Fruit fly (Drosophila melanogaster) whole organism, embryonic: ENCODE results near the gene CG14331.

ENCODE experiments used
- Bdp1 ChIP-seq: fragments of 200-800 bp; sonication (Bioruptor generic); optimal IDR thresholded peaks from 3 replicates; lab custom pipeline; 2016; ENCODE audit warnings: missing biosample characterization, missing genetic modification characterization
- Blimp-1 ChIP-seq: fragments of 200-800 bp; sonication (Bioruptor generic); optimal IDR thresholded peaks from 3 replicates; lab custom pipeline; 2018; ENCODE audit warnings: missing biosample characterization, missing genetic modification characterization, mild to moderate bottlenecking, moderate library complexity, missing genetic modification reagents
- BtbVII ChIP-seq: fragments of 200-800 bp; sonication (Bioruptor generic); optimal IDR thresholded peaks from 3 replicates; lab custom pipeline; 2017; ENCODE audit warnings: missing biosample characterization, mild to moderate bottlenecking, missing genetic modification characterization
- CG10147 ChIP-seq: fragments of 200-800 bp; sonication (Bioruptor generic); optimal IDR thresholded peaks from 2 replicates; lab custom pipeline; 2019; ENCODE audit warnings: missing biosample characterization, mild to moderate bottlenecking, missing genetic modification characterization, moderate library complexity
- CG10321 ChIP-seq: fragments of 200-800 bp; sonication (Bioruptor generic); IDR thresholded peaks from 2 replicates; pipeline ENCODE4 v1.3.6; 2022; ENCODE audit warnings: missing biosample characterization, missing genetic modification characterization
- CG11247 ChIP-seq: fragments of 200-800 bp; sonication (Bioruptor generic); IDR thresholded peaks from 2 replicates; pipeline ENCODE4 v1.3.6; 2022; ENCODE audit warnings: missing biosample characterization, missing genetic modification characterization
- CG11723 ChIP-seq: fragments of 200-800 bp; sonication (Bioruptor generic); optimal IDR thresholded peaks from 2 replicates; lab custom pipeline; 2017; ENCODE audit warnings: missing biosample characterization, mild to moderate bottlenecking, missing genetic modification characterization
- CG14014 ChIP-seq: fragments of 200-800 bp; sonication (Bioruptor generic); IDR thresholded peaks from 2 replicates; pipeline ENCODE4 v1.3.6; 2022; ENCODE audit warnings: missing biosample characterization, missing genetic modification characterization
- CG14441 ChIP-seq: fragments of 200-800 bp; sonication (Bioruptor generic); IDR thresholded peaks from 2 replicates; pipeline ENCODE4 v1.3.6; 2022; ENCODE audit warnings: missing biosample characterization, missing genetic modification characterization
- CG1603 ChIP-seq: fragments of 200-800 bp; sonication (Bioruptor generic); optimal IDR thresholded peaks from 2 replicates; lab custom pipeline; 2019; ENCODE audit warnings: missing biosample characterization, mild to moderate bottlenecking, missing genetic modification characterization, moderate library complexity
- CG16779 ChIP-seq: fragments of 200-800 bp; sonication (Bioruptor generic); IDR thresholded peaks from 2 replicates; pipeline ENCODE4 v1.3.6; 2022; ENCODE audit warnings: missing biosample characterization, missing genetic modification characterization
- CG16815 ChIP-seq: fragments of 200-800 bp; sonication (Bioruptor generic); optimal IDR thresholded peaks from 3 replicates; lab custom pipeline; 2017; ENCODE audit warnings: missing biosample characterization, mild to moderate bottlenecking, missing genetic modification characterization
- CG17361 ChIP-seq: fragments of 200-800 bp; sonication (Bioruptor generic); IDR thresholded peaks from 3 replicates; pipeline ENCODE4 v1.3.6; 2022; ENCODE audit warnings: missing biosample characterization, missing genetic modification characterization
- CG2199 ChIP-seq: fragments of 200-800 bp; sonication (Bioruptor generic); IDR thresholded peaks from 3 replicates; pipeline ENCODE4 v1.3.6; 2022; ENCODE audit warnings: missing biosample characterization, missing genetic modification characterization
- CG3726 ChIP-seq: fragments of 200-800 bp; sonication (Bioruptor generic); IDR thresholded peaks from 3 replicates; pipeline ENCODE4, ENCODE4 v1.3.6; 2022; ENCODE audit warnings: missing biosample characterization, missing genetic modification characterization
- CG6813 ChIP-seq: fragments of 200-800 bp; sonication (Bioruptor generic); optimal IDR thresholded peaks from 2 replicates; lab custom pipeline; 2017; ENCODE audit warnings: missing biosample characterization, missing genetic modification characterization, mild to moderate bottlenecking, moderate library complexity, missing genetic modification reagents
- CG7271 ChIP-seq: fragments of 200-800 bp; sonication (Bioruptor generic); optimal IDR thresholded peaks from 2 replicates; lab custom pipeline; 2018; ENCODE audit warnings: missing biosample characterization, mild to moderate bottlenecking, missing genetic modification characterization, moderate library complexity
- CG8359 ChIP-seq: fragments of 200-800 bp; sonication (Bioruptor generic); optimal IDR thresholded peaks from 2 replicates; lab custom pipeline; 2017; ENCODE audit warnings: missing biosample characterization, mild to moderate bottlenecking, missing genetic modification characterization, borderline replicate concordance
- Dbx ChIP-seq: fragments of 200-800 bp; sonication (Bioruptor generic); IDR thresholded peaks from 3 replicates; pipeline ENCODE4 v1.3.6; 2022; ENCODE audit warnings: missing biosample characterization, missing genetic modification characterization
- Dfd ChIP-seq, 2 experiments: fragments of >200 bp; optimal IDR thresholded peaks; 2 replicates each; lab custom pipeline; 2017; ENCODE audit warnings: missing biosample characterization in 2 of 2, missing genetic modification characterization in 2 of 2
- E2f1 ChIP-seq: fragments of 200-800 bp; sonication (Bioruptor generic); IDR thresholded peaks from 2 replicates; pipeline ENCODE4 v1.3.6; 2022; ENCODE audit warnings: missing biosample characterization, missing genetic modification characterization
- HLH54F ChIP-seq: fragments of 200-800 bp; sonication (Bioruptor generic); optimal IDR thresholded peaks from 3 replicates; lab custom pipeline; 2016; ENCODE audit warnings: missing biosample characterization, missing genetic modification characterization
- HmgD ChIP-seq: fragments of 200-800 bp; sonication (Bioruptor generic); optimal IDR thresholded peaks from 3 replicates; lab custom pipeline; 2016; ENCODE audit warnings: missing biosample characterization, missing genetic modification characterization
- Hr51 ChIP-seq, 2 experiments: fragments of 200-800 bp; sonication (Bioruptor generic); optimal IDR thresholded peaks; 2 replicates in 1 of 2; 3 replicates in 1 of 2; lab custom pipeline; 2016 to 2018; ENCODE audit warnings: missing biosample characterization in 2 of 2, missing genetic modification characterization in 2 of 2, mild to moderate bottlenecking in 1 of 2, moderate library complexity in 1 of 2
- Hsf ChIP-seq: fragments of 200-800 bp; sonication (Bioruptor generic); optimal IDR thresholded peaks from 3 replicates; lab custom pipeline; 2016; ENCODE audit warnings: missing biosample characterization, missing genetic modification characterization
- Optix ChIP-seq: fragments of 200-800 bp; sonication (Bioruptor generic); IDR thresholded peaks from 3 replicates; pipeline ENCODE4 v1.3.6; 2022; ENCODE audit warnings: missing biosample characterization, missing genetic modification characterization
- Scr ChIP-seq: fragments of 200-800 bp; sonication (Bioruptor generic); IDR thresholded peaks from 2 replicates; pipeline ENCODE4 v1.3.6; 2022; ENCODE audit warnings: missing biosample characterization, missing genetic modification characterization; ENCODE audit not compliant: partially characterized antibody
- Vsx1 ChIP-seq: fragments of 200-800 bp; sonication (Bioruptor generic); optimal IDR thresholded peaks from 2 replicates; lab custom pipeline; 2017; ENCODE audit warnings: missing biosample characterization, mild to moderate bottlenecking, missing genetic modification characterization, missing genetic modification reagents
- abd-A ChIP-seq: fragments of 200-800 bp; sonication (Bioruptor generic); optimal IDR thresholded peaks from 3 replicates; lab custom pipeline; 2019; ENCODE audit warnings: missing biosample characterization, mild to moderate bottlenecking, missing genetic modification characterization, moderate library complexity
- ash1 ChIP-seq: fragments of 200-800 bp; sonication (Bioruptor generic); optimal IDR thresholded peaks from 2 replicates; lab custom pipeline; 2018; ENCODE audit warnings: missing biosample characterization, mild to moderate bottlenecking, missing genetic modification characterization
- bab2 ChIP-seq: fragments of 200-800 bp; sonication (Bioruptor generic); optimal IDR thresholded peaks from 2 replicates; lab custom pipeline; 2016; ENCODE audit warnings: missing biosample characterization, missing genetic modification characterization
- bbx ChIP-seq: fragments of 200-800 bp; sonication (Bioruptor generic); IDR thresholded peaks from 2 replicates; pipeline ENCODE4 v1.3.6; 2022; ENCODE audit warnings: missing biosample characterization, missing genetic modification characterization; ENCODE audit not compliant: partially characterized antibody
- bowl ChIP-seq: fragments of 200-800 bp; sonication (Bioruptor generic); IDR thresholded peaks from 2 replicates; pipeline ENCODE4 v1.3.6; 2022; ENCODE audit warnings: missing biosample characterization, missing genetic modification characterization
- cg ChIP-seq: fragments of 200-800 bp; sonication (Bioruptor generic); optimal IDR thresholded peaks from 3 replicates; lab custom pipeline; 2019; ENCODE audit warnings: missing biosample characterization, mild to moderate bottlenecking, missing genetic modification characterization, moderate library complexity
- da ChIP-seq: fragments of 200-800 bp; sonication (Bioruptor generic); optimal IDR thresholded peaks from 2 replicates; lab custom pipeline; 2016; ENCODE audit warnings: missing biosample characterization, missing genetic modification characterization
- esg ChIP-seq: fragments of 200-800 bp; sonication (Bioruptor generic); conservative IDR thresholded peaks from 2 replicates; pipeline ENCODE4 v1.3.6; 2022; ENCODE audit warnings: missing biosample characterization, missing genetic modification characterization
- ftz-f1 ChIP-seq: fragments of 200-800 bp; sonication (Bioruptor generic); optimal IDR thresholded peaks from 2 replicates; lab custom pipeline; 2016; ENCODE audit warnings: missing biosample characterization, missing genetic modification characterization
- gem ChIP-seq: fragments of 200-800 bp; sonication (Bioruptor generic); optimal IDR thresholded peaks from 2 replicates; lab custom pipeline; 2019; ENCODE audit warnings: missing biosample characterization, mild to moderate bottlenecking, missing genetic modification characterization, moderate library complexity
- gsb ChIP-seq: fragments of 200-800 bp; sonication (Bioruptor generic); IDR thresholded peaks from 2 replicates; pipeline ENCODE4 v1.3.6; 2022; ENCODE audit warnings: missing biosample characterization, missing genetic modification characterization
- lab ChIP-seq: fragments of 200-800 bp; sonication (Bioruptor generic); optimal IDR thresholded peaks from 3 replicates; lab custom pipeline; 2017; ENCODE audit warnings: missing biosample characterization, missing genetic modification characterization, mild to moderate bottlenecking, moderate library complexity, missing genetic modification reagents
- lola ChIP-seq, 3 experiments: fragments of >200 bp in 2 of 3; fragments of 200-800 bp in 1 of 3; sonication (Bioruptor generic) in 1 of 3; optimal IDR thresholded peaks; 2 replicates each; lab custom pipeline; 2017 to 2019; ENCODE audit warnings: missing biosample characterization in 3 of 3, missing genetic modification characterization in 3 of 3, mild to moderate bottlenecking in 1 of 3, moderate library complexity in 1 of 3
- pan ChIP-seq, 4 experiments: fragments of >200 bp in 3 of 4; fragments of 200-800 bp in 1 of 4; sonication (Bioruptor generic) in 1 of 4; optimal IDR thresholded peaks in 3 of 4; IDR thresholded peaks in 1 of 4; 2 replicates each; pipeline versions ENCODE4 v1.3.6 to Lab custom; 2017 to 2022; ENCODE audit warnings: missing biosample characterization in 2 of 4, missing genetic modification characterization in 2 of 4, mixed read lengths in 1 of 4
- pros ChIP-seq: fragments of 200-800 bp; sonication (Bioruptor generic); optimal IDR thresholded peaks from 3 replicates; lab custom pipeline; 2019; ENCODE audit warnings: missing biosample characterization, mild to moderate bottlenecking, missing genetic modification characterization, moderate library complexity
- run ChIP-seq: fragments of 200-800 bp; sonication (Bioruptor generic); optimal IDR thresholded peaks from 3 replicates; lab custom pipeline; 2018; ENCODE audit warnings: missing biosample characterization, mild to moderate bottlenecking, missing genetic modification characterization
- sna ChIP-seq: fragments of 200-800 bp; sonication (Bioruptor generic); IDR thresholded peaks from 2 replicates; pipeline ENCODE4 v1.3.6; 2022; ENCODE audit warnings: missing biosample characterization, missing genetic modification characterization; ENCODE audit not compliant: partially characterized antibody
- sob ChIP-seq: fragments of 200-800 bp; sonication (Bioruptor generic); IDR thresholded peaks from 2 replicates; pipeline ENCODE4 v1.3.6; 2022; ENCODE audit warnings: missing biosample characterization, missing genetic modification characterization
- stwl ChIP-seq: fragments of 200-800 bp; sonication (Bioruptor generic); optimal IDR thresholded peaks from 3 replicates; lab custom pipeline; 2018; ENCODE audit warnings: missing biosample characterization, mild to moderate bottlenecking, missing genetic modification characterization, moderate library complexity
- tap ChIP-seq: fragments of 200-800 bp; optimal IDR thresholded peaks from 3 replicates; lab custom pipeline; 2019; ENCODE audit warnings: missing biosample characterization, mild to moderate bottlenecking, missing genetic modification characterization, moderate library complexity
- zf30C ChIP-seq: fragments of 200-800 bp; sonication (Bioruptor generic); optimal IDR thresholded peaks from 3 replicates; lab custom pipeline; 2018; ENCODE audit warnings: missing biosample characterization, mild to moderate bottlenecking, missing genetic modification characterization

CG14331 gene

DNA sequence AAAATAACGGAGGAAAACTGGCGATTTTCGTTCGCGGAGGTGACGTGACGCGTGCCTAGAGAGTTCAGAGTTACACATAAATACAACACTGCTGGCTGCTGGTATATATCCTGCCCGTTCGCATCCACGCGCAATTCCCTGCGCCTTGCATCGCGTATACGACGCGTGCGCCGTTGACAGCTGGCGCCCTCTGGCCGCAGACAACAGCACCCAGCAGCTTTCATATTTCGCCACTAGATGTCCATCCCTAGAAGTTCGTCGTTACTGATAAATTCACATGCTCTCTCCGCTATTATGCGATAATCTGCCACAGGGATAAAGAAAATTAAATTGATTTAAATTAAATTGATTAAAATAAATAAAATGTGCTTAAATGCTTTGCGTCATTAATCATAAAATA, 38.1 kb downstream of the CG14331 start, which contains the start of gene Sur-8 (continued):
- TF ChIP-seq CG3726 = peak; percentile 56; the same call in 2 of the 3 replicates
- TF ChIP-seq ftz-f1 = peak; percentile 38
- TF ChIP-seq lab (GFP tag; lab: Kevin White, UChicago) = peak; percentile 79
- TF ChIP-seq Dfd (GFP tag; optimal IDR thresholded peaks at IDR 0.05; lab: Kevin White, UChicago) = no peak
- TF ChIP-seq CG1603 (tag; lab: Kevin White, UChicago) = peak; percentile 73
- peak; percentile 46 for TF ChIP-seq HmgD (GFP tag; lab: Kevin White, UChicago)
- TF ChIP-seq gem = peak; percentile 56
- peak; percentile 47 for TF ChIP-seq CG8359 (GFP tag; lab: Kevin White, UChicago)
- peak; percentile 1 for TF ChIP-seq CG6813 (GFP tag; lab: Kevin White, UChicago)
- no peak for TF ChIP-seq bbx (GFP tag; lab: Robert Waterston, UW)
- TF ChIP-seq CG16815 (GFP tag; lab: Kevin White, UChicago) = peak; percentile 14
- peak; percentile 82 for TF ChIP-seq CG16779
- TF ChIP-seq Scr (GFP tag; lab: Robert Waterston, UW) = peak; percentile 21; the same call in 1 of the 2 replicates
- TF ChIP-seq bab2 = peak; percentile 70
- TF ChIP-seq CG11247 (GFP tag; lab: Robert Waterston, UW) = peak; percentile 89
- peak; percentile 67 for TF ChIP-seq CG11723 (GFP tag; lab: Kevin White, UChicago)
- TF ChIP-seq esg (GFP tag; lab: Robert Waterston, UW) = peak; percentile 32; the same call in 1 of the 2 replicates
- no peak for TF ChIP-seq abd-A
- peak; percentile 25 for TF ChIP-seq Bdp1
- TF ChIP-seq cg (GFP tag; lab: Kevin White, UChicago) = no peak
- no peak for TF ChIP-seq run (tag; lab: Kevin White, UChicago)
- TF ChIP-seq sob (GFP tag; lab: Robert Waterston, UW) = peak; percentile 67
- TF ChIP-seq HLH54F (GFP tag; lab: Kevin White, UChicago) = peak; percentile 43
- TF ChIP-seq bowl = 0 out of 2 replicates have a peak, but pooled peaks have one; percentile 5
- no peak for TF ChIP-seq zf30C (GFP tag; lab: Kevin White, UChicago)
- no peak for TF ChIP-seq CG10147
- TF ChIP-seq ash1 (GFP tag; lab: Kevin White, UChicago) = no peak
- TF ChIP-seq sna (GFP tag; lab: Robert Waterston, UW) = no peak
- no peak for TF ChIP-seq CG7271 (tag; lab: Kevin White, UChicago)
- TF ChIP-seq gsb (GFP tag; lab: Robert Waterston, UW) = peak; percentile 60
- no peak for TF ChIP-seq da (GFP tag; lab: Kevin White, UChicago)
- peak; percentile 49 for TF ChIP-seq stwl (tag; lab: Kevin White, UChicago)
- peak; percentile 23 for TF ChIP-seq tap (tag; lab: Kevin White, UChicago)
- peak; percentile 25 for TF ChIP-seq BtbVII
- peak; percentile 84 for TF ChIP-seq Dbx (GFP tag; lab: Robert Waterston, UW)
- no peak for TF ChIP-seq CG2199 (GFP tag; lab: Robert Waterston, UW)
- peak; percentile 65; the same call in 2 of the 3 replicates for TF ChIP-seq CG17361 (GFP tag; lab: Robert Waterston, UW)
- peak in 1 of 2 experiments; percentile 17 for TF ChIP-seq Hr51 (GFP tag; optimal IDR thresholded peaks at IDR 0.05; lab: Kevin White, UChicago)
- TF ChIP-seq pan (optimal IDR thresholded peaks at IDR 0.05; lab: Kevin White, UChicago) = no peak
- TF ChIP-seq pan (GFP tag; optimal IDR thresholded peaks at IDR 0.05 in 1 of 2, IDR thresholded peaks at IDR 0.05 in 1 of 2) = peak in 1 of 2 experiments; percentile 77
- TF ChIP-seq lola (GFP tag; optimal IDR thresholded peaks at IDR 0.05; lab: Kevin White, UChicago) = no peak
- TF ChIP-seq pros (GFP tag; lab: Kevin White, UChicago) = no peak
- TF ChIP-seq CG14441 (GFP tag; lab: Robert Waterston, UW) = peak; percentile 73
- TF ChIP-seq CG14014 (GFP tag; lab: Robert Waterston, UW) = peak; percentile 71; the same call in 1 of the 2 replicates
- TF ChIP-seq Vsx1 (GFP tag; lab: Kevin White, UChicago) = peak; percentile 3
- TF ChIP-seq Hsf (GFP tag; lab: Kevin White, UChicago) = peak; percentile 77
- peak; percentile 31 for TF ChIP-seq Blimp-1 (GFP tag; lab: Kevin White, UChicago)
- peak; percentile 75 for TF ChIP-seq Optix (GFP tag; lab: Robert Waterston, UW)
- TF ChIP-seq E2f1 = peak; percentile 68
- no peak for TF ChIP-seq CG10321
